Worm (Caenorhabditis elegans): ENCODE data around the gene mbk-1.

DNA sequence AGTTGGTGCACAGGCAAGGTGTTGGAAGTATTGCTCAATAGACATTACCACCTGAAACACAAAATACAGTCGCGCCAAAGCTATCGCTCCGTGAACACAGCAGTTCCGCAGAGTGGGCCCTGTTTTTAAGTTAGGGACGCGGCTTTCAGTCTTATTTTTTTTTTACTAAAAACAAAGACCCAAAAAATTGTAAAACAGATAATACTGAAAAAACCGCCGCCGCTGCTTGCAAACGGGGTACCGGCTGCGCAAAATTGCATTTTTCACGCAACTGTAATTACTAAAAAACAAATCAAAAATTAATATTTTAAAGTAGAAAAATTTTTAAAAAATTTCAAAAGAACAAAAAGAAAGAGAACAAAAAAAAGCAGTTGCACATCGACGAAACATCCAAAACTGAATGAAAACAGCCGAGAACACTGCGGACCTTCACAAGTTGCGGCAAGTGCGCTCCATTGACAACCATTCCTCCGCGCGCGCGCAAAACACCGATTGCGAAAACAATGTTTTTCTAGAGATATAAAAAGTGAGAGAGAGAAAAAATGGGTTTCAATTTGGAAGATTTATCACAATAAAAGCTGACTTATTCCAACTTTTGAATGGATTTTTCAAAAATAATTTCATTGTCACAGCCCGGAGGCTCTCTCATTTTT lies 48.6 kb upstream of the mbk-1 start, which contains the start of gene F31F6.3:
- TF ChIP-seq ztf-11 (tag; optimal IDR thresholded peaks at IDR 0.05) (no peak), nhr-12 (tag; optimal IDR thresholded peaks at IDR 0.05) (no peak), snpc-4 (tag; optimal IDR thresholded peaks at IDR 0.05) (no peak), pha-4 (tag; optimal IDR thresholded peaks at IDR 0.05) (no peak), lsy-2 (tag; optimal IDR thresholded peaks at IDR 0.05) (no peak), nhr-76 (tag; optimal IDR thresholded peaks at IDR 0.05) (no peak), mep-1 (tag; optimal IDR thresholded peaks at IDR 0.05) (no peak), unc-62 (GFP tag; optimal IDR thresholded peaks at IDR 0.05) (no peak), nhr-28 (tag; optimal IDR thresholded peaks at IDR 0.05) (no peak), elt-3 (tag; optimal IDR thresholded peaks at IDR 0.05) (no peak), unc-120 (tag; optimal IDR thresholded peaks at IDR 0.05; ENCODE audit: poor library complexity, severe bottlenecking) (no peak), bed-3 (GFP tag; optimal IDR thresholded peaks at IDR 0.05) (no peak), blmp-1 (tag; optimal IDR thresholded peaks at IDR 0.05) (no peak), unc-39 (tag; optimal IDR thresholded peaks at IDR 0.05) (no peak)
